Fruit fly (Drosophila melanogaster) whole organism, wandering third instar larva: ENCODE results near the gene CG31913.

Experiments
- CG32264 ChIP-seq: fragments of 200-800 bp; sonication (Bioruptor generic); optimal IDR thresholded peaks from 2 replicates; lab custom pipeline; 2016; ENCODE audit warnings: missing biosample characterization, missing genetic modification characterization
- Dfd ChIP-seq: fragments of >200 bp; optimal IDR thresholded peaks from 2 replicates; lab custom pipeline; 2017; ENCODE audit warnings: missing biosample characterization, missing genetic modification characterization
- Hnf4 ChIP-seq: fragments of 200-800 bp; sonication (Bioruptor generic); optimal IDR thresholded peaks from 2 replicates; lab custom pipeline; 2016; ENCODE audit warnings: missing biosample characterization, mild to moderate bottlenecking, missing genetic modification characterization
- Vsx2 ChIP-seq: fragments of 200-300, 225-300 bp; sonication (Bioruptor generic); optimal IDR thresholded peaks from 2 replicates; lab custom pipeline; 2018; ENCODE audit warnings: missing biosample characterization, missing genetic modification characterization; ENCODE audit not compliant: partially characterized antibody
- br ChIP-seq: fragments of 200-800 bp; sonication (Bioruptor generic); optimal IDR thresholded peaks from 2 replicates; lab custom pipeline; 2016; ENCODE audit warnings: missing biosample characterization, missing genetic modification characterization
- brk ChIP-seq: fragments of 200-800 bp; sonication (Bioruptor generic); optimal IDR thresholded peaks from 2 replicates; lab custom pipeline; 2016; ENCODE audit warnings: missing biosample characterization, mild to moderate bottlenecking, missing genetic modification characterization
- foxo ChIP-seq, 2 experiments: fragments of 200-800 bp; sonication (Bioruptor generic); optimal IDR thresholded peaks; 2 replicates in 1 of 2; 3 replicates in 1 of 2; lab custom pipeline; 2016 to 2017; ENCODE audit warnings: missing biosample characterization in 2 of 2, missing genetic modification characterization in 2 of 2
- fru ChIP-seq: fragments of 200-800 bp; sonication (Bioruptor generic); optimal IDR thresholded peaks from 3 replicates; lab custom pipeline; 2016; ENCODE audit warnings: missing biosample characterization, mild to moderate bottlenecking, missing genetic modification characterization
- h ChIP-seq: fragments of 200-800 bp; sonication (Bioruptor generic); optimal IDR thresholded peaks from 3 replicates; lab custom pipeline; 2016; ENCODE audit warnings: missing biosample characterization, mild to moderate bottlenecking, missing genetic modification characterization
- sv ChIP-seq: fragments of 200-800 bp; sonication (Bioruptor generic); optimal IDR thresholded peaks from 3 replicates; lab custom pipeline; 2016; ENCODE audit warnings: missing biosample characterization, missing genetic modification characterization
- tai ChIP-seq: sonication (Bioruptor generic); optimal IDR thresholded peaks from 2 replicates; lab custom pipeline; 2016; ENCODE audit warnings: missing biosample characterization, missing genetic modification characterization

dm6 chr2L:5740740-5741139, 43.1 kb upstream of the CG31913 start:
- no peak for TF ChIP-seq Vsx2 (GFP tag; lab: Kevin White, UChicago)
- TF ChIP-seq Hnf4: no peak
- TF ChIP-seq Dfd: no peak
- no peak for TF ChIP-seq sv (GFP tag; lab: Kevin White, UChicago)
- TF ChIP-seq br (GFP tag; lab: Kevin White, UChicago): no peak
- no peak for TF ChIP-seq h
- no peak for TF ChIP-seq CG32264 (GFP tag; lab: Kevin White, UChicago)
- no peak for TF ChIP-seq tai
- TF ChIP-seq foxo (GFP tag; optimal IDR thresholded peaks at IDR 0.05; lab: Kevin White, UChicago): no peak
- TF ChIP-seq fru (GFP tag; lab: Kevin White, UChicago): no peak
- TF ChIP-seq brk (GFP tag; lab: Kevin White, UChicago): no peak
